Fruit fly (Drosophila melanogaster) S2 (cell line): ENCODE data around the gene CG31609.
A peak's percentile ranks its signal among the peaks of the same experiment; 100 is the strongest.

ENCODE experiments used
- CG8478 ChIP-seq: fragments of >200 bp; optimal IDR thresholded peaks from 2 replicates; lab custom pipeline; 2018
- CTCF ChIP-seq, 2 experiments: fragments of >200 bp; optimal IDR thresholded peaks; 2 replicates each; lab custom pipeline; 2018

Gene CG31609

dm6 chr2L:9097263-9097662, at the start of gene CG31609:
Gene CG31609, plus strand, starts transcription at chr2L:9097563.
- TF ChIP-seq CG8478 (lab: Kevin White, UChicago), result no peak
- no peak for TF ChIP-seq CTCF (optimal IDR thresholded peaks at IDR 0.05; lab: Kevin White, UChicago)

- peak; percentile 57 to 60 for TF ChIP-seq CTCF (optimal IDR thresholded peaks at IDR 0.05; lab: Kevin White, UChicago)
- TF ChIP-seq CG8478 (lab: Kevin White, UChicago), result no peak
Observed at dm6 chr2L:9067124-9067523, 30.2 kb upstream of the CG31609 start.

DNA sequence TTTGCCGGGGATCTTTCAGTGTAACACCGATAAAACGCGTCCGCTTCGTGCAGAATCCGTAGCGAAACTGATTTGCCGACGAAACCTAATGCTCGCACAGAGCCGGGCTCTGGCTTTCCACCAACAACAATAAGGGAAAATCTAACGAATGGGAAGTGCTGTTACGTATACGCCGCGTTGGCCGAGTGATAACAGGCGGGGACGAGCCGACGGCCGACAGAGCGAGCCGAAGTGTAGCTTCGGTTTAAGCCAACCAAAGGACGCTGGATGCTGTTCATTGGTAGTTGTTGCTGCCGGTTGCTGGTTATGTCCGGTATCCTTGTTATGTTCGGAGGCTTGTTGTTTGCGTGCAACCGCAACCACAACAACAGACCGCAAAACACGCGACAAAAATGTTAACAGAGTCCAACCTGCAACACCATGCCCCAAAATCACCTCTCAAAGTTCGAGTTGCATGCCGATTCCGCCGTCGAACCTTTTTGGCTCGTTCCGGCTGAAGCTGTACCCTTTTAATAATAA, 26.2 kb upstream of the CG31609 start, which contains the start of gene DIP-zeta:
Gene DIP-zeta, minus strand, starts transcription at position 71 of the 519 bp plus-strand sequence.
- TF ChIP-seq CG8478 (lab: Kevin White, UChicago), result no peak
- no peak for TF ChIP-seq CTCF (optimal IDR thresholded peaks at IDR 0.05; lab: Kevin White, UChicago)

DNA sequence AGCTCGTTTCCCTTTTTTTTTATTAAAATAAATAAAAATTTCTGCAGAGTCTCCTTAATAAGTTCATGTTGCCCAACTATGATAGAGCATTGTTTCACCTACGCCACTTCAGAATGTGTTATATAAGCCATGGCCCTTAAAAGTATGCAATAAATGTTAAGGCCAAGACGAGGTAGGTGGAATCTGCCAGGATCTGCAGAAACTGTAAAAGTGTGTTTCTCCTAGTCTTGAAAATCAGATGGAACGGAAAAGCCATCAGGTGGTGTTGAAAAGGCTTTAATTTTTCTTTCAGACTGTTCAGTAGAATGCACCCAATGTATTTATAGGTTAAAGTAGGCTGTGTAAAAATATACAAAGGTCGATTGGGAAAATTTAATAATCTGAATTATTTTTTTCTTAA, 20.5 kb upstream of the CG31609 start, which contains the start of gene CG12439:
Gene CG12439, plus strand, starts transcription at position 301 of the 400 bp plus-strand sequence.
- TF ChIP-seq CTCF (optimal IDR thresholded peaks at IDR 0.05; lab: Kevin White, UChicago), result no peak
- no peak for TF ChIP-seq CG8478 (lab: Kevin White, UChicago)

- no peak for TF ChIP-seq CTCF (optimal IDR thresholded peaks at IDR 0.05; lab: Kevin White, UChicago)
- TF ChIP-seq CG8478 (lab: Kevin White, UChicago), result no peak
Observed at dm6 chr2L:9082750-9083149, 14.6 kb upstream of the CG31609 start.

DNA sequence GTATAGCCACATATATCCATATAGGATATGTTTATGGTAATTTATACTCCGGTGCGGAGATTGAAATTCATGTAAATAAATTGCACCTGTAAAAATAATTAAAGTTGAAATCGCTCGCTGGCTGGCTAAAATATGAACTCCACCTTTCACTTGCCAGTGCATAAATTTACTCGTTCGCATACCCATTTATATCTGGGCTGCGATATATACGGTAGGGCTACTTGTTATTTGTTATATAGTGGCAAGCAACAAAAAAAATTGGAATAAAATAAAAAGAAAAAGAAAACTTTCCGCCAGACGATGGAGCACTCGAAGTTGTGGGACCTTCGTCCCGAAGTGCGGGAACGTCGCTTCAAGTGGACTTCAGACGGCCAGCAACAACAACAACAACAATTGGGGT, 13.6 kb upstream of the CG31609 start, which contains the start of gene Toll-4:
Gene Toll-4, plus strand, starts transcription at position 301 of the 400 bp plus-strand sequence.
- no peak for TF ChIP-seq CG8478 (lab: Kevin White, UChicago)
- no peak for TF ChIP-seq CTCF (optimal IDR thresholded peaks at IDR 0.05; lab: Kevin White, UChicago)

dm6 chr2L:9089543-9090088, 7.7 kb upstream of the CG31609 start:
- no peak for TF ChIP-seq CTCF (optimal IDR thresholded peaks at IDR 0.05; lab: Kevin White, UChicago)
- no peak for TF ChIP-seq CG8478 (lab: Kevin White, UChicago)

DNA sequence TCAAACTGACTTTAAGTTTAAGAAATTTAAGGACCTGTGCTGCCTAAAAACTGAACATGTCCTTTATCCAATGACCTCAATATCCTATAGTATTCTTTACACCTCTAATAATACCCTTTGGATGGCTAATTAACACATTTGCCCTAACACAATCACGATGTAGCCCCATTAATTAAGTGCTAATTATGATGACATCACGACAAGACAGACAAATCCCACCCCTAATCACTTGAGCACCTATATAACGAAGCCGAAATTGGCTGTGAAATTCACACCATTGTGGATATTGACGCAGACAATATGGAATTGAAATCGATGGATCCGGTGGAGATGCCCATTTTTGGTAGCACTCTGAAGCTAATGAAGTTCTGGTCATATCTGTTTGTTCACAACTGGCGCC, 14.2 kb downstream of the CG31609 start, which contains the start of gene Or30a:
Gene Or30a, plus strand, starts transcription at position 301 of the 400 bp plus-strand sequence.
- TF ChIP-seq CG8478 (lab: Kevin White, UChicago) (no peak), CTCF (optimal IDR thresholded peaks at IDR 0.05; lab: Kevin White, UChicago) (no peak)

- TF ChIP-seq CTCF (optimal IDR thresholded peaks at IDR 0.05; lab: Kevin White, UChicago) (no peak), CG8478 (lab: Kevin White, UChicago) (no peak)
Observed at dm6 chr2L:9120475-9121309, 23.3 kb downstream of the CG31609 start.

DNA sequence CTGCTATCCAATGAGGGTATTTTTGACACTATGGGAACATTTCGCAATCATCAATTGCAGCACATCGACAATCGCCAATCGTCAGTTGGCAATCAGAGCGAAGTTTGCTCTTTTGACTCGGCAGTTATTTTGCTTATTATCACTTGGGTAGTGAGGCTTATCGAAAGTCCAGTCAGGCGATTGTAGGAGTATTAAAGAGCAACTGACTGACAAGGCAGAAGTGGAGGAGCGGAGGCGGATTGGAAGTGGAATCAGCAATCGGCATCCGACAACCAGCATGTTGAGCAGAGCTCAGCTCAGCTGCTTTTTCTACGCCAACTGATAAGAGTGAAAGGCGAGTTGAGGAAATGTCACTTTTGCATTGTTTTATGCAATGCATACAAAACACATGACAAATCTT, 25.0 kb downstream of the CG31609 start:
- TF ChIP-seq CG8478 (lab: Kevin White, UChicago) (no peak), CTCF (optimal IDR thresholded peaks at IDR 0.05; lab: Kevin White, UChicago) (no peak)

DNA sequence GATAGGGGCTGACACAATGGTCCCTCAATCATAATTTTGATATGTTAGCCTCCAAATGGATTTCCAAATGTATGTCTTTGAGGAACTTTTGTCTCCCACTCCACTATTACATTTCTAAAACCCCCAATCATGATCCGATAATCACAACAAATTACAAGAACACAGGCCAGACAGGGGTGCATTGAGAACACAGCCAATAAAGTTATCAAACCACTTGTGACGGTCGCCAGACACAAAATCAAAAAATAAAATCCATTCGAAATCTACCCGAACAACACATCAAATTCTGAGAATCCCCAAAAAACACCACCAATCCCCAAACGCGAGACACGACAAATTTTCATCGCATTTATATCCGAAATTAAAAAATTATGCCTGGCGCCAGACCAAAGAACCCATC, 26.3 kb downstream of the CG31609 start:
- TF ChIP-seq CG8478 (lab: Kevin White, UChicago) (no peak), CTCF (optimal IDR thresholded peaks at IDR 0.05; lab: Kevin White, UChicago) (no peak)

dm6 chr2L:9124448-9124847, 27.1 kb downstream of the CG31609 start:
- TF ChIP-seq CG8478 (lab: Kevin White, UChicago) (no peak), CTCF (optimal IDR thresholded peaks at IDR 0.05; lab: Kevin White, UChicago) (no peak)

DNA sequence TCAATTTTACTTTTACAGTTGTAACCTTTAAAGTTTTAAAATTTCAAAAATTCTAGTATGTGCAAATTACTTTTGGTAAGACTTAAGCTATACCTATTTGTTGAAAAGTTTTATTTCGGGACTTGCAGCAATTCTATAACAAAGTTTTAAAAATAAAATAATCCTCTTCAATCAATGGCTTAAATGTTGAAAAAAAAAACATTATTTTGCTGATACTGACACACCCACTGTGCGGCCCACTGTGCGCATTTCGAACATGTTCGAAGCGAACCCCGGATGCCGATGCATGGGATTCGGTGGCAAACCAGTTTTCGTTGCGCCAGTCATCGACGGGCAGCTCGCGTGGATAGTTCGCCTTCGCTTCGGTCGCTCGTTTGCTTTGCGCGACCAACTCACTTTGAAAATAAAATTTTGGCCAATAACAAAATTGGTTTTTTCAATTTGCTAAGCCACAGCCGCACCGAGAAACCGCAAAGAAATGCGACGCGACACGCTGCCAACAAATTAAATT, 28.1 kb downstream of the CG31609 start, which contains the start of gene CG32982:
Gene CG32982, plus strand, starts transcription at position 320 of the 511 bp plus-strand sequence.
- TF ChIP-seq CTCF (optimal IDR thresholded peaks at IDR 0.05; lab: Kevin White, UChicago), result no peak
- TF ChIP-seq CG8478 (lab: Kevin White, UChicago), result no peak

DNA sequence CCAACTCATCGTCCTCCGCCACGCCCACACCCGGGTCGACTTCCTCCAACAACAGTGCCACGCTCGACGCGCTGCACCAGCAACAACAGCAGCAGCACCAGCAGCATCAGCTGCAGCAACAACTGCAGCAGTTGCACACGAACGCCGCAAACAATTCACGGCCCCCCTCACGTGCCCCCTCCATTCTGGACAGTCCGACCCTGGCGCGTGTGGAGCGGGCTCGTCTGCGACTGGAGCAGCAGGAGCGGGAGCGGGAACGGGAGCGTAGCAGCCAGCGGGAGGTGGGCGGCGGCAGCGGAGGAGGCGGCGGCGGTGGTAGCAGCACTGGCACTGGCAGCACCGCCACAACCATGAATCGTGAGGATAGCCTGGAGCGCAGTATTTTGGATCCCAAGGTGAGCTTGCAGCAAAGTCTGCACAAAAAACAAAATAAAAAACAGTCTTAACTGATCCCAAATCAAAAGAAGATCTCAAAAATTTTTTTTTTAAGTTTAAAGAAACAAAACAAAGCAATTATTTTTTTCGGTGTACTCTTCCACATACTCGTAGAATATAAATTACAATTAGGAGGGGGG, 29.8 kb downstream of the CG31609 start:
- TF ChIP-seq CG8478 (lab: Kevin White, UChicago), result no peak
- no peak for TF ChIP-seq CTCF (optimal IDR thresholded peaks at IDR 0.05; lab: Kevin White, UChicago)
